Worm (Caenorhabditis elegans): ENCODE data around the gene nspb-1.

The nspb-1 gene

ce11 chrIV:6560434-6560833 lies 30.5 kb downstream of the nspb-1 start, which contains the start of gene best-9:
TSS of gene best-9 (plus strand) at chrIV:6560734.
- TF ChIP-seq vab-7 (GFP tag; IDR thresholded peaks at IDR 0.05) (no peak), T20F7.1 (GFP tag; optimal IDR thresholded peaks at IDR 0.05) (no peak), tra-1 (GFP tag; IDR thresholded peaks at IDR 0.05) (no peak), egl-27 (tag; optimal IDR thresholded peaks at IDR 0.05) (no peak), lin-15B (tag; optimal IDR thresholded peaks at IDR 0.05) (no peak), lir-3 (tag; optimal IDR thresholded peaks at IDR 0.05) (no peak)

ce11 chrIV:6556624-6557368 lies 34.1 kb downstream of the nspb-1 start, which contains the start of gene try-3:
TSS of gene try-3 (plus strand) at chrIV:6557155.
- TF ChIP-seq tra-1 (GFP tag; IDR thresholded peaks at IDR 0.05): peak; percentile 82
- no peak for TF ChIP-seq nhr-237 (tag; optimal IDR thresholded peaks at IDR 0.05)
- no peak for TF ChIP-seq ZK546.5 (tag; optimal IDR thresholded peaks at IDR 0.05)
- peak; percentile 46 for TF ChIP-seq nhr-102 (tag; optimal IDR thresholded peaks at IDR 0.05)
- peak; percentile 88 for TF ChIP-seq hmg-1.1 (GFP tag; IDR thresholded peaks at IDR 0.05)
- TF ChIP-seq ces-1 (GFP tag; optimal IDR thresholded peaks at IDR 0.05): no peak
- TF ChIP-seq mdl-1 (tag; optimal IDR thresholded peaks at IDR 0.05): peak in 1 of 2 experiments; percentile 22
- peak; percentile 33; the same call in 1 of the 2 replicates for TF ChIP-seq lin-1 (GFP tag; IDR thresholded peaks at IDR 0.05)
- peak; percentile 71 for TF ChIP-seq duxl-1 (tag; optimal IDR thresholded peaks at IDR 0.05; ENCODE audit: poor library complexity)
- 0 out of 2 replicates have a peak, but pooled peaks have one; percentile 15 for TF ChIP-seq daf-8 (GFP tag; IDR thresholded peaks at IDR 0.05)
- peak; percentile 34 for TF ChIP-seq nhr-48 (tag; optimal IDR thresholded peaks at IDR 0.05)
- no peak for TF ChIP-seq lir-3 (tag; optimal IDR thresholded peaks at IDR 0.05)
- peak; percentile 80 for TF ChIP-seq arid-1 (GFP tag; conservative IDR thresholded peaks at IDR 0.05)
- TF ChIP-seq F44E2.7 (GFP tag; IDR thresholded peaks at IDR 0.05): peak; percentile 60; the same call in 1 of the 2 replicates
- 0 out of 2 replicates have a peak, but pooled peaks have one; percentile 16 for TF ChIP-seq mxl-2 (GFP tag; conservative IDR thresholded peaks at IDR 0.05)
- TF ChIP-seq madf-5 (GFP tag; IDR thresholded peaks at IDR 0.05): peak in 1 of 2 experiments; percentile 82; a peak in 1 of 4 replicates
- TF ChIP-seq daf-19 (GFP tag; conservative IDR thresholded peaks at IDR 0.05): no peak
- TF ChIP-seq pha-4 (GFP tag; IDR thresholded peaks at IDR 0.05): peak; percentile 87
- no peak for TF ChIP-seq pha-4 (tag; optimal IDR thresholded peaks at IDR 0.05)
- TF ChIP-seq fos-1 (tag; optimal IDR thresholded peaks at IDR 0.05): no peak
- peak; percentile 11 for TF ChIP-seq spr-1 (tag; optimal IDR thresholded peaks at IDR 0.05)
- TF ChIP-seq snpc-1.2 (GFP tag; IDR thresholded peaks at IDR 0.05): peak; percentile 98
- TF ChIP-seq zfp-3 (GFP tag; conservative IDR thresholded peaks at IDR 0.05): no peak
- peak in 1 of 2 experiments; percentile 57 for TF ChIP-seq hif-1 (tag; optimal IDR thresholded peaks at IDR 0.05)
- no peak for TF ChIP-seq nhr-25 (tag; optimal IDR thresholded peaks at IDR 0.05; ENCODE audit: borderline replicate concordance, insufficient read depth)
- 0 out of 2 replicates have a peak, but pooled peaks have one; percentile 12 for TF ChIP-seq php-3 (GFP tag; IDR thresholded peaks at IDR 0.05)
- TF ChIP-seq egl-27 (tag; optimal IDR thresholded peaks at IDR 0.05): no peak
- peak; percentile 78 for TF ChIP-seq mdt-29 (GFP tag; IDR thresholded peaks at IDR 0.05)
- peak; percentile 27 for TF ChIP-seq nhr-10 (tag; optimal IDR thresholded peaks at IDR 0.05)
- TF ChIP-seq ceh-32 (tag; optimal IDR thresholded peaks at IDR 0.05; ENCODE audit: poor library complexity): no peak
- TF ChIP-seq Y5F2A.4 (GFP tag; optimal IDR thresholded peaks at IDR 0.05): peak; percentile 26
- TF ChIP-seq dpl-1 (GFP tag; optimal IDR thresholded peaks at IDR 0.05): peak; percentile 49
- no peak for TF ChIP-seq zip-11 (GFP tag; IDR thresholded peaks at IDR 0.05)
- TF ChIP-seq ceh-82 (tag; optimal IDR thresholded peaks at IDR 0.05): no peak
- TF ChIP-seq unc-130 (GFP tag; optimal IDR thresholded peaks at IDR 0.05): peak; percentile 54
- TF ChIP-seq nhr-41 (GFP tag; IDR thresholded peaks at IDR 0.05): peak; percentile 30; the same call in 1 of the 2 replicates
- peak; percentile 87 for TF ChIP-seq Y105C5A.15 (GFP tag; IDR thresholded peaks at IDR 0.05)
- TF ChIP-seq fkh-10 (GFP tag; optimal IDR thresholded peaks at IDR 0.05): peak; percentile 68
- TF ChIP-seq lin-38 (GFP tag; IDR thresholded peaks at IDR 0.05): peak; percentile 86
- TF ChIP-seq lin-15B (tag; optimal IDR thresholded peaks at IDR 0.05): no peak
- peak; percentile 81 for TF ChIP-seq D1046.2 (GFP tag; IDR thresholded peaks at IDR 0.05)
- no peak for TF ChIP-seq cey-2 (tag; optimal IDR thresholded peaks at IDR 0.05; ENCODE audit: borderline replicate concordance, insufficient read depth)
- TF ChIP-seq lin-13 (GFP tag; optimal IDR thresholded peaks at IDR 0.05): peak; percentile 41
- peak; percentile 40 for TF ChIP-seq zip-2 (tag; optimal IDR thresholded peaks at IDR 0.05)

All from whole organism, L4 larva.